Worm (Caenorhabditis elegans): ENCODE results near the gene F28C6.9.

- TF ChIP-seq med-1 (GFP tag; optimal IDR thresholded peaks at IDR 0.05; ENCODE audit: insufficient read depth) (no peak), klf-2 (GFP tag; conservative IDR thresholded peaks at IDR 0.05) (no peak), ztf-29 (GFP tag; IDR thresholded peaks at IDR 0.05) (no peak), T22C8.4 (GFP tag; IDR thresholded peaks at IDR 0.05) (no peak), ztf-23 (GFP tag; IDR thresholded peaks at IDR 0.05) (no peak)
Measured at ce11 chrII:8568234-8568969, 41.6 kb downstream of the F28C6.9 start.
